Worm (Caenorhabditis elegans) whole organism, L1 larva: ENCODE measurements around the gene F40E10.5.

Experiments
- C04F5.9 ChIP-seq: sonication (generic microtip); optimal IDR thresholded peaks from 2 replicates; lab custom pipeline; 2016; ENCODE audit warnings: missing genetic modification characterization, missing compliant biosample characterization
- C34B4.2 ChIP-seq: sonication (generic microtip); optimal IDR thresholded peaks from 2 replicates; lab custom pipeline; 2017; ENCODE audit warnings: mild to moderate bottlenecking, missing genetic modification characterization, missing compliant biosample characterization
- F16B12.6 ChIP-seq: fragments of 150-350 bp; optimal IDR thresholded peaks from 2 replicates; lab custom pipeline; 2014; ENCODE audit warnings: missing biosample characterization, missing genetic modification characterization
- alr-1 ChIP-seq: fragments of 200-800 bp; sonication (Bioruptor generic); optimal IDR thresholded peaks from 2 replicates; lab custom pipeline; 2018; ENCODE audit warnings: borderline replicate concordance, mild to moderate bottlenecking, missing genetic modification characterization, missing compliant biosample characterization
- blmp-1 ChIP-seq: fragments of 150-350 bp; optimal IDR thresholded peaks from 2 replicates; lab custom pipeline; 2014; ENCODE audit warnings: missing biosample characterization, missing genetic modification characterization
- ceh-63 ChIP-seq: fragments of 200-800 bp; sonication (Bioruptor generic); optimal IDR thresholded peaks from 2 replicates; lab custom pipeline; 2018; ENCODE audit warnings: mild to moderate bottlenecking, missing genetic modification characterization, missing compliant biosample characterization
- ceh-82 ChIP-seq, 3 experiments: fragments of 150-350 bp in 1 of 3; sonication (generic microtip) in 2 of 3; optimal IDR thresholded peaks; 2 replicates each; lab custom pipeline; 2014 to 2017; ENCODE audit warnings: missing biosample characterization in 3 of 3, missing genetic modification characterization in 3 of 3
- ceh-88 ChIP-seq: fragments of 200-800 bp; sonication (Bioruptor generic); IDR thresholded peaks from 2 replicates; pipeline ENCODE4 v1.3.6; 2022; ENCODE audit warnings: missing genetic modification characterization, missing compliant biosample characterization
- ceh-90 ChIP-seq: sonication (generic microtip); optimal IDR thresholded peaks from 2 replicates; lab custom pipeline; 2016; ENCODE audit warnings: missing genetic modification characterization, missing compliant biosample characterization
- dsc-1 ChIP-seq: sonication (generic microtip); optimal IDR thresholded peaks from 2 replicates; lab custom pipeline; 2016; ENCODE audit warnings: mild to moderate bottlenecking, missing genetic modification characterization, missing compliant biosample characterization
- efl-1 ChIP-seq, 4 experiments: fragments of 150-350 bp; optimal IDR thresholded peaks in 3 of 4; peaks in 1 of 4; 1 replicate in 1 of 4; 2 replicates in 3 of 4; lab custom pipeline; 2014; ENCODE audit warnings: missing biosample characterization in 2 of 4, missing genetic modification characterization in 2 of 4, missing genetic modification reagents in 2 of 4
- egl-27 ChIP-seq, 2 experiments: fragments of 150-350 bp in 1 of 2; sonication (generic microtip); optimal IDR thresholded peaks; 3 replicates each; lab custom pipeline; 2017 to 2018; ENCODE audit warnings: missing biosample characterization in 2 of 2, missing genetic modification characterization in 2 of 2, missing genetic modification reagents in 2 of 2
- elt-2 ChIP-seq: sonication (generic microtip); optimal IDR thresholded peaks from 2 replicates; lab custom pipeline; 2016; ENCODE audit warnings: missing genetic modification characterization, mild to moderate bottlenecking, inconsistent platforms, missing compliant biosample characterization, missing genetic modification reagents
- elt-3 ChIP-seq, 6 experiments: fragments of 150-350 bp in 1 of 6; sonication (generic microtip); optimal IDR thresholded peaks; 2 replicates each; lab custom pipeline; 2017 to 2018; ENCODE audit warnings: missing biosample characterization in 6 of 6, missing genetic modification characterization in 6 of 6, inconsistent platforms in 1 of 6
- ets-5 ChIP-seq: fragments of 200-800 bp; sonication (Bioruptor generic); IDR thresholded peaks from 2 replicates; pipeline ENCODE4 v1.3.6; 2022; ENCODE audit warnings: missing genetic modification characterization, missing compliant biosample characterization
- fkh-8 ChIP-seq: sonication (generic microtip); optimal IDR thresholded peaks from 2 replicates; lab custom pipeline; 2016; ENCODE audit warnings: mild to moderate bottlenecking, missing genetic modification characterization, missing compliant biosample characterization
- grh-1 ChIP-seq: fragments of 200-800 bp; sonication (Bioruptor generic); IDR thresholded peaks from 2 replicates; pipeline ENCODE4 v1.3.6; 2022; ENCODE audit warnings: missing genetic modification reagents, missing genetic modification characterization, missing compliant biosample characterization
- lin-13 ChIP-seq: fragments of 150-350 bp; optimal IDR thresholded peaks from 2 replicates; lab custom pipeline; 2014; ENCODE audit warnings: missing biosample characterization, missing genetic modification reagents, missing genetic modification characterization
- lin-14 ChIP-seq: fragments of 200-800 bp; sonication (Bioruptor generic); optimal IDR thresholded peaks from 2 replicates; lab custom pipeline; 2018; ENCODE audit warnings: mild to moderate bottlenecking, missing genetic modification characterization, moderate library complexity, missing compliant biosample characterization
- lin-15B ChIP-seq: fragments of 150-350 bp; sonication (generic microtip); optimal IDR thresholded peaks from 3 replicates; lab custom pipeline; 2014; ENCODE audit warnings: missing biosample characterization, missing genetic modification characterization
- lin-35 ChIP-seq, 2 experiments: fragments of 150-350 bp; optimal IDR thresholded peaks; 2 replicates each; lab custom pipeline; 2014; ENCODE audit warnings: missing biosample characterization in 2 of 2, missing genetic modification characterization in 2 of 2, missing genetic modification reagents in 2 of 2
- lin-39 ChIP-seq: fragments of 150-350 bp; optimal IDR thresholded peaks from 2 replicates; lab custom pipeline; 2014; ENCODE audit warnings: missing biosample characterization, missing genetic modification reagents, missing genetic modification characterization
- lsy-2 ChIP-seq, 2 experiments: fragments of 150-350 bp; optimal IDR thresholded peaks; 2 replicates each; lab custom pipeline; 2014; ENCODE audit warnings: missing biosample characterization in 2 of 2, missing genetic modification characterization in 2 of 2
- mab-9 ChIP-seq: fragments of 200-800 bp; sonication (Bioruptor generic); IDR thresholded peaks from 2 replicates; pipeline ENCODE4 v1.3.6; 2022; ENCODE audit warnings: missing genetic modification reagents, missing genetic modification characterization, missing compliant biosample characterization
- mdl-1 ChIP-seq, 2 experiments: fragments of 150-350 bp; optimal IDR thresholded peaks; 2 replicates each; lab custom pipeline; 2014 to 2017; ENCODE audit warnings: missing biosample characterization in 2 of 2, missing genetic modification characterization in 2 of 2, inconsistent platforms in 1 of 2
- nhr-237 ChIP-seq: fragments of 150-350 bp; optimal IDR thresholded peaks from 2 replicates; lab custom pipeline; 2014; ENCODE audit warnings: missing biosample characterization, missing genetic modification characterization
- nhr-47 ChIP-seq: sonication (generic microtip); optimal IDR thresholded peaks from 2 replicates; lab custom pipeline; 2016; ENCODE audit warnings: mild to moderate bottlenecking, missing genetic modification characterization, moderate library complexity, missing compliant biosample characterization
- nhr-71 ChIP-seq: sonication (generic microtip); optimal IDR thresholded peaks from 2 replicates; lab custom pipeline; 2016; ENCODE audit warnings: mild to moderate bottlenecking, missing genetic modification characterization, moderate library complexity, missing compliant biosample characterization
- nhr-76 ChIP-seq: sonication (generic microtip); optimal IDR thresholded peaks from 2 replicates; lab custom pipeline; 2017; ENCODE audit warnings: missing biosample characterization, missing genetic modification characterization
- nhr-84 ChIP-seq: sonication (generic microtip); optimal IDR thresholded peaks from 2 replicates; lab custom pipeline; 2017; ENCODE audit warnings: missing biosample characterization, missing genetic modification characterization
- nhr-85 ChIP-seq: sonication (generic microtip); peaks from one replicate; lab custom pipeline; 2016; ENCODE audit warnings: missing genetic modification characterization, inconsistent platforms, missing compliant biosample characterization
- pag-3 ChIP-seq: sonication (generic microtip); optimal IDR thresholded peaks from 2 replicates; lab custom pipeline; 2017; ENCODE audit warnings: missing genetic modification characterization, mild to moderate bottlenecking, missing compliant biosample characterization, antibody characterized with exemption, borderline replicate concordance; ENCODE audit not compliant: insufficient read depth
- pax-3 ChIP-seq: fragments of 200-800 bp; sonication (Bioruptor generic); optimal IDR thresholded peaks from 2 replicates; lab custom pipeline; 2018; ENCODE audit warnings: mild to moderate bottlenecking, missing genetic modification characterization, moderate library complexity, missing compliant biosample characterization
- pqm-1 ChIP-seq: sonication (generic microtip); optimal IDR thresholded peaks from 3 replicates; lab custom pipeline; 2017; ENCODE audit warnings: missing biosample characterization, missing genetic modification characterization
- rnt-1 ChIP-seq: sonication (generic microtip); optimal IDR thresholded peaks from 2 replicates; lab custom pipeline; 2016; ENCODE audit warnings: mild to moderate bottlenecking, missing genetic modification characterization, moderate library complexity, missing compliant biosample characterization
- skn-1 ChIP-seq: fragments of 150-350 bp; optimal IDR thresholded peaks from 2 replicates; lab custom pipeline; 2014; ENCODE audit warnings: missing biosample characterization, missing genetic modification characterization
- snpc-4 ChIP-seq: fragments of 150-350 bp; optimal IDR thresholded peaks from 2 replicates; lab custom pipeline; 2014; ENCODE audit warnings: missing biosample characterization, missing genetic modification characterization
- sptf-1 ChIP-seq: fragments of 150-350 bp; optimal IDR thresholded peaks from 2 replicates; lab custom pipeline; 2014; ENCODE audit warnings: missing biosample characterization, missing genetic modification characterization
- sup-37 ChIP-seq: fragments of 200-800 bp; sonication (Bioruptor generic); optimal IDR thresholded peaks from 2 replicates; lab custom pipeline; 2018; ENCODE audit warnings: mild to moderate bottlenecking, missing genetic modification characterization, missing compliant biosample characterization
- unc-30 ChIP-seq: sonication (generic microtip); optimal IDR thresholded peaks from 2 replicates; lab custom pipeline; 2017; ENCODE audit warnings: missing biosample characterization, missing genetic modification characterization
- unc-86 ChIP-seq: sonication (generic microtip); optimal IDR thresholded peaks from 2 replicates; lab custom pipeline; 2016; ENCODE audit warnings: missing genetic modification characterization, missing compliant biosample characterization
- vab-15 ChIP-seq: sonication (generic microtip); optimal IDR thresholded peaks from 2 replicates; lab custom pipeline; 2017; ENCODE audit warnings: missing genotype, mild to moderate bottlenecking, missing genetic modification characterization, missing compliant biosample characterization
- ztf-11 ChIP-seq, 2 experiments: sonication (generic microtip); optimal IDR thresholded peaks; 2 replicates each; lab custom pipeline; 2016 to 2017; ENCODE audit warnings: missing genetic modification characterization in 2 of 2, missing biosample characterization in 1 of 2, missing compliant biosample characterization in 1 of 2

F40E10.5 gene

ce11 chrX:14694633-14695177 is 6.9 kb upstream of the F40E10.5 start:
- peak; percentile 1 for TF ChIP-seq lin-14
- no peak for TF ChIP-seq ceh-63 (GFP tag; lab: Kevin White, UChicago)

ce11 chrX:14695892-14696291 is 5.7 kb upstream of the F40E10.5 start:
- no peak for TF ChIP-seq mdl-1 (tag; optimal IDR thresholded peaks at IDR 0.05; lab: Kevin White, UChicago)
- no peak for TF ChIP-seq sptf-1 (tag; lab: Kevin White, UChicago)
- no peak for TF ChIP-seq lin-15B
- no peak for TF ChIP-seq blmp-1 (tag; lab: Kevin White, UChicago)
- no peak for TF ChIP-seq vab-15
- TF ChIP-seq ztf-11 (tag; optimal IDR thresholded peaks at IDR 0.05; lab: Kevin White, UChicago): no peak
- no peak for TF ChIP-seq pqm-1 (tag; lab: Kevin White, UChicago)
- TF ChIP-seq lin-14: peak; percentile 42
- TF ChIP-seq sup-37: no peak

- TF ChIP-seq ets-5 (no peak), unc-30 (no peak), ceh-88 (no peak), skn-1 (tag; lab: Kevin White, UChicago) (no peak), grh-1 (no peak), rnt-1 (tag; lab: Kevin White, UChicago) (no peak), ceh-90 (tag; lab: Kevin White, UChicago) (no peak), nhr-76 (no peak), ceh-82 (tag; optimal IDR thresholded peaks at IDR 0.05; lab: Kevin White, UChicago) (no peak), C34B4.2 (tag; lab: Kevin White, UChicago) (no peak), pax-3 (tag; lab: Kevin White, UChicago) (no peak), alr-1 (tag; lab: Kevin White, UChicago) (no peak), pag-3 (tag; lab: Kevin White, UChicago) (no peak), egl-27 (tag; optimal IDR thresholded peaks at IDR 0.05; lab: Kevin White, UChicago) (no peak), lin-39 (tag; lab: Kevin White, UChicago) (no peak), nhr-84 (no peak)
- TF ChIP-seq, all 84 proteins: peak for 0
Measured at ce11 chrX:14699866-14700265, 1.7 kb upstream of the F40E10.5 start, which contains the start of gene hch-1. Gene hch-1, minus strand, starts transcription at chrX:14699977.

- TF ChIP-seq snpc-4 (tag; lab: Kevin White, UChicago) (peak; percentile 74), F16B12.6 (no peak), efl-1 (optimal IDR thresholded peaks at IDR 0.05; lab: Kevin White, UChicago) (no peak), efl-1 (GFP tag; optimal IDR thresholded peaks at IDR 0.05 in 1 of 2; lab: Kevin White, UChicago) (peak in 1 of 2 experiments; percentile 9), C04F5.9 (no peak), alr-1 (tag; lab: Kevin White, UChicago) (no peak), lsy-2 (tag; optimal IDR thresholded peaks at IDR 0.05; lab: Kevin White, UChicago) (no peak), nhr-84 (no peak), C34B4.2 (tag; lab: Kevin White, UChicago) (no peak)
Measured at ce11 chrX:14704933-14705332, 3.3 kb downstream of the F40E10.5 start.

- TF ChIP-seq lin-13 (GFP tag; lab: Kevin White, UChicago) (no peak), lin-39 (tag; lab: Kevin White, UChicago) (no peak), mab-9 (GFP tag; lab: Robert Waterston, UW) (no peak), lin-14 (peak; percentile 57), unc-86 (tag; lab: Kevin White, UChicago) (no peak), rnt-1 (tag; lab: Kevin White, UChicago) (no peak), lin-35 (GFP tag; optimal IDR thresholded peaks at IDR 0.05; lab: Kevin White, UChicago) (peak in 1 of 2 experiments; percentile 39), unc-30 (no peak), dsc-1 (tag; lab: Kevin White, UChicago) (peak; percentile 62), nhr-47 (no peak), elt-2 (tag; lab: Kevin White, UChicago) (peak; percentile 9), fkh-8 (tag; lab: Kevin White, UChicago) (no peak), nhr-85 (tag; lab: Kevin White, UChicago) (peak; percentile 64), nhr-237 (tag; lab: Kevin White, UChicago) (no peak), elt-3 (tag; optimal IDR thresholded peaks at IDR 0.05; lab: Kevin White, UChicago) (peak in 2 of 6 experiments; percentile 7 to 26), nhr-71 (tag; lab: Kevin White, UChicago) (peak; percentile 9), efl-1 (optimal IDR thresholded peaks at IDR 0.05; lab: Kevin White, UChicago) (no peak), efl-1 (GFP tag; optimal IDR thresholded peaks at IDR 0.05 in 1 of 2; lab: Kevin White, UChicago) (peak in 1 of 2 experiments; percentile 86)
Measured at ce11 chrX:14706698-14707285, 5.2 kb downstream of the F40E10.5 start, which contains the start of gene tmem-184. Gene tmem-184, minus strand, starts transcription at chrX:14706861.
